Worm (Caenorhabditis elegans) whole organism, early embryonic: ENCODE measurements around the gene abf-5.

Source experiments
- B0310.2 ChIP-seq: sonication (generic microtip); optimal IDR thresholded peaks from 2 replicates; lab custom pipeline; 2016; ENCODE audit warnings: mild to moderate bottlenecking, missing genetic modification characterization, missing compliant biosample characterization
- F13C5.2 ChIP-seq: sonication (generic microtip); optimal IDR thresholded peaks from 2 replicates; lab custom pipeline; 2017; ENCODE audit warnings: mild to moderate bottlenecking, missing genetic modification characterization, inconsistent platforms, missing compliant biosample characterization
- aly-1 ChIP-seq: sonication (generic microtip); optimal IDR thresholded peaks from 2 replicates; lab custom pipeline; 2016; ENCODE audit warnings: missing genetic modification characterization, missing compliant biosample characterization
- ama-1 ChIP-seq: fragments of 150-350 bp; optimal IDR thresholded peaks from 2 replicates; lab custom pipeline; 2014
- ceh-13 ChIP-seq: fragments of 200-800 bp; sonication (Bioruptor generic); optimal IDR thresholded peaks from 2 replicates; lab custom pipeline; 2018; ENCODE audit warnings: mild to moderate bottlenecking, missing genetic modification characterization, missing compliant biosample characterization
- ceh-36 ChIP-seq: sonication (generic microtip); optimal IDR thresholded peaks from 2 replicates; lab custom pipeline; 2016; ENCODE audit warnings: missing genetic modification characterization, inconsistent platforms, missing compliant biosample characterization
- ets-7 ChIP-seq: sonication (generic microtip); optimal IDR thresholded peaks from 2 replicates; lab custom pipeline; 2016; ENCODE audit warnings: missing genotype, missing genetic modification characterization, missing compliant biosample characterization
- flt-1 ChIP-seq: fragments of 200-800 bp; sonication (Bioruptor generic); IDR thresholded peaks from 2 replicates; pipeline ENCODE4 v1.3.6; 2022; ENCODE audit warnings: missing genetic modification characterization, missing compliant biosample characterization
- hmbx-1 ChIP-seq: sonication (generic microtip); optimal IDR thresholded peaks from 2 replicates; lab custom pipeline; 2016; ENCODE audit warnings: mild to moderate bottlenecking, missing genetic modification characterization, missing compliant biosample characterization
- hmg-4 ChIP-seq: fragments of 200-800 bp; sonication (Bioruptor generic); optimal IDR thresholded peaks from 2 replicates; lab custom pipeline; 2018; ENCODE audit warnings: mild to moderate bottlenecking, missing genetic modification characterization, missing compliant biosample characterization
- hnd-1 ChIP-seq: sonication (generic microtip); optimal IDR thresholded peaks from 2 replicates; lab custom pipeline; 2016; ENCODE audit warnings: missing genetic modification characterization, missing compliant biosample characterization
- pes-1 ChIP-seq: fragments of 200-800 bp; sonication (Bioruptor generic); IDR thresholded peaks from 2 replicates; pipeline ENCODE4 v1.3.6; 2022; ENCODE audit warnings: missing genetic modification reagents, missing genetic modification characterization, missing compliant biosample characterization
- scrt-1 ChIP-seq: fragments of 200-800 bp; sonication (Bioruptor generic); IDR thresholded peaks from 2 replicates; pipeline ENCODE4 v1.3.6; 2022; ENCODE audit warnings: missing genetic modification characterization, missing compliant biosample characterization
- sea-1 ChIP-seq: fragments of 200-800 bp; sonication (Bioruptor generic); conservative IDR thresholded peaks from 2 replicates; pipeline ENCODE4 v1.3.6; 2022; ENCODE audit warnings: missing genetic modification characterization, missing compliant biosample characterization
- tbx-11 ChIP-seq: fragments of 200-800 bp; sonication (Bioruptor generic); IDR thresholded peaks from 2 replicates; pipeline ENCODE4 v1.3.6; 2022; ENCODE audit warnings: missing genetic modification characterization, missing compliant biosample characterization
- tbx-37 ChIP-seq: fragments of 200-800 bp; sonication (Bioruptor generic); conservative IDR thresholded peaks from 2 replicates; pipeline ENCODE4 v1.3.6; 2022; ENCODE audit warnings: missing genetic modification reagents, missing genetic modification characterization, missing compliant biosample characterization
- tra-4 ChIP-seq: sonication (generic microtip); optimal IDR thresholded peaks from 2 replicates; lab custom pipeline; 2017; ENCODE audit warnings: missing genetic modification characterization, missing compliant biosample characterization

abf-5 gene

DNA sequence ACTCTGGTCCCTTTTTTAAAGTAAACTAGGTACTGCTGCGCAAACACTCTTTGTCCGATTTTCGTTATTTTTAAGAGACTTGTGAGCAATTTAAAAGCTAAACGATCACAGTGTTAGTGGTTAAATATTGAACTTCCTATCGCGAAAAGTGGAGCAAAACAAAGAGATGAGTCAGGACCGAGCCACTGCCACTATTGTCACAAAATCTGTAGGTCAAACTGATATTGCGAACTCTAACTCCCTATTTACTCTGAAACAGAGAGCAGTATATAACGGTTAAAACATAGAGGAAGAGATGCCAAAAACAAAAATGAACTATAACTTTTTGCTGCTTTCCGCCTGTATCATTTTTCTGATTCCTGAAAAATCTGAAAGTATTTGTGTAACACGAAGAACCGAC, at the start of gene abf-5:
Gene abf-5, plus strand, starts transcription at position 301 of the 400 bp plus-strand sequence.
- TF ChIP-seq tbx-11 (GFP tag; lab: Robert Waterston, UW) (no peak), hmbx-1 (tag; lab: Kevin White, UChicago) (no peak), hmg-4 (GFP tag; lab: Kevin White, UChicago) (no peak), scrt-1 (GFP tag; lab: Robert Waterston, UW) (no peak), ets-7 (tag; lab: Kevin White, UChicago) (no peak), aly-1 (tag; lab: Kevin White, UChicago) (no peak), pes-1 (GFP tag; lab: Robert Waterston, UW) (no peak), B0310.2 (tag; lab: Kevin White, UChicago) (no peak), ceh-13 (GFP tag; lab: Kevin White, UChicago) (no peak), F13C5.2 (tag; lab: Kevin White, UChicago) (no peak), tra-4 (tag; lab: Kevin White, UChicago) (no peak), sea-1 (GFP tag; lab: Robert Waterston, UW) (no peak), tbx-37 (no peak), flt-1 (GFP tag; lab: Robert Waterston, UW) (no peak), hnd-1 (tag; lab: Kevin White, UChicago) (no peak), ceh-36 (tag; lab: Kevin White, UChicago) (no peak), ama-1 (no peak)

DNA sequence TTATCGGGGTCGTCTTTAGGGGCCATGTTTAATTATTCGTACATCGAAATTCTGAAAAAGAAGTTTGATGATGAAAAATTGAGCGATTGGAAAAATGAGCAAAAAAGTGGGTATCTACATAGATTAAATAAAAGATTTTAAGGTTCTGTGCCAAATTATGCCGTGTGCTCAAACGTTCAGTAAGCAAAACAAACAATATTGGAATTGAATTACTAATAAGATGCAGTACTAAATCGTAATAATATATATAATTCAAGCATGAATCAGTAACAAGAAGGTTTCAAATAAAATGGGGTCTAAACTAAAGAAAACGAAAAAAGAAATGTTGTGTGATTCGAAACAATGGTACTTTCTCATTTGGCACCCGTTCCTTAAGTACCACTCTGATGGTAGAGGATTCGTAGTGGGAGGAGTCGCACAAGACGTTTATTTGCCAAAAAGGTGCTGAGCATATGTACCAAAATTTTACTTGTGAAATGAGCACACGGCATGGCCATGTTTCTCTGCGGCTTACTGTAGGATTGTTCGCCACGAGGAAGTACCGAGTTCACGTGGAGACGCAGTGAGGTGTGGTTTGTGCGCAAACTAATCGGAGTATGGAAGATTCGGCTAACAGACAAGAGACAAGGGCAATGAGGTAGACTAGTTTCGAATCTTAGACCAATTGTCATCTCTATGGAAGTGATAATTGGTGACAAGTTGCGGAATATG, 43.0 kb upstream of the abf-5 start, which contains the start of gene pgp-14:
Gene pgp-14, minus strand, starts transcription at position 51 of the 711 bp plus-strand sequence.
- TF ChIP-seq flt-1 (GFP tag; lab: Robert Waterston, UW) (no peak), F13C5.2 (tag; lab: Kevin White, UChicago) (no peak), tbx-11 (GFP tag; lab: Robert Waterston, UW) (no peak), ceh-13 (GFP tag; lab: Kevin White, UChicago) (no peak), hmg-4 (GFP tag; lab: Kevin White, UChicago) (no peak)

DNA sequence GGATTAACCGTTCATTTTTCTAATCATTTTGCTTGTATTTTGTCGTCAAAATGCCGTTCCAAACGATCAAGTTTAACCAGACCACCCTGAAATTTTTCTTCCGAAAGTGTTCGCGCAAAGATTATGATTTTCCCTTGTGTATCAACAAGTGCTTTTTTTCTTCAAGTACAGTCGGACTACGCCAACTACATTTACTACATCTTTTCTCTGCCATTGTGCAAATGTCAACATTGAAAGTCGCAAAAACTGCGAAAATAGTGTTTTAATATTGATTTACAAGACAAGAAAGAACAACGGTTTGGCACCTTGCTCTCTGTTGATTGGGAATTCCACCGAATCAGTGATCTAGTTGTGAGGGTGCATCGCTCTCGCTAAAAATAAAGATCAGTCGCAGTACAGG, 41.8 kb upstream of the abf-5 start:
- TF ChIP-seq ceh-36 (tag; lab: Kevin White, UChicago) (no peak), aly-1 (tag; lab: Kevin White, UChicago) (no peak)

DNA sequence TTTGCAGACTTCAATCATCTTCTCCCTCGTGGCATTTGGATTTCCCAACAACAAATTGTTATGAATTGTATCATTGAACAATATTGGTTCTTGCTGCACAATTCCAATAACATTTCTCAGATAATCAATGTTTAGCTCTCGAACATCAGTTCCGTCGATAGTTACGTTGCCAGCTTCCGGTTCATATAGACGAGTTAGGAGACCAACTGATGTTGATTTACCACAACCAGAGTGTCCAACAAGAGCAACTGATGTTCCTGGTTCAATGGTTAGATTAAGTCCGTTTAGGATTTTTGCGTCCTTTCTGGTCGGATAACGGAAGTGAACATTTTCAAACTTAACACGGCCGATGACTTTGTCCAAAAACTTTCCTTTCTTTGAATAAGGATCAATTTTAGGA, 38.6 kb upstream of the abf-5 start:
- TF ChIP-seq tbx-37: no peak
- no peak for TF ChIP-seq ets-7 (tag; lab: Kevin White, UChicago)
- no peak for TF ChIP-seq ceh-36 (tag; lab: Kevin White, UChicago)
- no peak for TF ChIP-seq pes-1 (GFP tag; lab: Robert Waterston, UW)
- TF ChIP-seq F13C5.2 (tag; lab: Kevin White, UChicago): no peak
- TF ChIP-seq tbx-11 (GFP tag; lab: Robert Waterston, UW): no peak
- TF ChIP-seq scrt-1 (GFP tag; lab: Robert Waterston, UW): no peak
- no peak for TF ChIP-seq flt-1 (GFP tag; lab: Robert Waterston, UW)
- no peak for TF ChIP-seq B0310.2 (tag; lab: Kevin White, UChicago)
- no peak for TF ChIP-seq aly-1 (tag; lab: Kevin White, UChicago)
- no peak for TF ChIP-seq tra-4 (tag; lab: Kevin White, UChicago)
- TF ChIP-seq hnd-1 (tag; lab: Kevin White, UChicago): no peak
- no peak for TF ChIP-seq hmbx-1 (tag; lab: Kevin White, UChicago)
- TF ChIP-seq ama-1: no peak
- TF ChIP-seq hmg-4 (GFP tag; lab: Kevin White, UChicago): no peak
- TF ChIP-seq ceh-13 (GFP tag; lab: Kevin White, UChicago): no peak
- TF ChIP-seq sea-1 (GFP tag; lab: Robert Waterston, UW): no peak

ce11 chrX:12755021-12755420, 37.6 kb upstream of the abf-5 start:
- TF ChIP-seq flt-1 (GFP tag; lab: Robert Waterston, UW) (no peak), tbx-11 (GFP tag; lab: Robert Waterston, UW) (no peak), hmbx-1 (tag; lab: Kevin White, UChicago) (no peak), ceh-36 (tag; lab: Kevin White, UChicago) (no peak), F13C5.2 (tag; lab: Kevin White, UChicago) (no peak), hmg-4 (GFP tag; lab: Kevin White, UChicago) (no peak), sea-1 (GFP tag; lab: Robert Waterston, UW) (no peak), ama-1 (no peak), aly-1 (tag; lab: Kevin White, UChicago) (no peak), tra-4 (tag; lab: Kevin White, UChicago) (no peak)

DNA sequence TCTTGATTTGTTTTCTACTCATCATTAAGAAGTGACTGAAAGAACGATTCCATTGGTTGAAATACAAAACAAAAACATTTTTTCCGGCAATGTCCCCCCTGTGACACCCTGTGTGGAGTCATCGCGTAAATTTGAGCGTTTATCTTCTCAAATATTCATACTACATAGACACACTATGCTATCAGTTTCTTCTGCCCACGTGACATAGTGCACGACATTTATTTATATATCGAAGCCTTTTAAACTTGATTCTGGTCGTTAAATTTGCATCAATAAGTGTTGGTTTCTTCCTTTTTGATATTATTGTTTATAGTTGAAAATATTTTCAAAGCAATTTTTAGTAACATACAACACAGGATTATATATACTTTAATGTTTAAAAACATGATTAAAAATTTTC, 33.6 kb upstream of the abf-5 start:
- TF ChIP-seq hmg-4 (GFP tag; lab: Kevin White, UChicago): no peak
- TF ChIP-seq hnd-1 (tag; lab: Kevin White, UChicago): no peak
- no peak for TF ChIP-seq tbx-11 (GFP tag; lab: Robert Waterston, UW)
- no peak for TF ChIP-seq ama-1
- no peak for TF ChIP-seq aly-1 (tag; lab: Kevin White, UChicago)
- no peak for TF ChIP-seq ceh-13 (GFP tag; lab: Kevin White, UChicago)
- TF ChIP-seq ets-7 (tag; lab: Kevin White, UChicago): no peak
- TF ChIP-seq flt-1 (GFP tag; lab: Robert Waterston, UW): no peak
- no peak for TF ChIP-seq ceh-36 (tag; lab: Kevin White, UChicago)
- no peak for TF ChIP-seq B0310.2 (tag; lab: Kevin White, UChicago)
- TF ChIP-seq hmbx-1 (tag; lab: Kevin White, UChicago): no peak
- TF ChIP-seq scrt-1 (GFP tag; lab: Robert Waterston, UW): no peak
- no peak for TF ChIP-seq sea-1 (GFP tag; lab: Robert Waterston, UW)
- no peak for TF ChIP-seq tbx-37
- no peak for TF ChIP-seq F13C5.2 (tag; lab: Kevin White, UChicago)
- TF ChIP-seq tra-4 (tag; lab: Kevin White, UChicago): no peak
- no peak for TF ChIP-seq pes-1 (GFP tag; lab: Robert Waterston, UW)

ce11 chrX:12759642-12760041, 33.0 kb upstream of the abf-5 start:
- TF ChIP-seq hnd-1 (tag; lab: Kevin White, UChicago): no peak
- no peak for TF ChIP-seq aly-1 (tag; lab: Kevin White, UChicago)
- no peak for TF ChIP-seq F13C5.2 (tag; lab: Kevin White, UChicago)
- no peak for TF ChIP-seq ceh-13 (GFP tag; lab: Kevin White, UChicago)
- TF ChIP-seq ama-1: no peak
- no peak for TF ChIP-seq hmbx-1 (tag; lab: Kevin White, UChicago)
- TF ChIP-seq tbx-37: no peak
- TF ChIP-seq tra-4 (tag; lab: Kevin White, UChicago): no peak
- no peak for TF ChIP-seq pes-1 (GFP tag; lab: Robert Waterston, UW)
- no peak for TF ChIP-seq tbx-11 (GFP tag; lab: Robert Waterston, UW)
- TF ChIP-seq ceh-36 (tag; lab: Kevin White, UChicago): no peak
- no peak for TF ChIP-seq sea-1 (GFP tag; lab: Robert Waterston, UW)
